Worm (Caenorhabditis elegans) whole organism, mixed stage, embryonic: Measurements from ENCODE around the gene let-2.

ENCODE experiments used
- nhr-12 ChIP-seq: fragments of 150-350 bp; optimal IDR thresholded peaks from 2 replicates; lab custom pipeline; 2014; ENCODE audit warnings: missing biosample characterization, missing genetic modification characterization
- unc-39 ChIP-seq: fragments of 150-350 bp; optimal IDR thresholded peaks from 2 replicates; lab custom pipeline; 2014; ENCODE audit warnings: missing biosample characterization, missing genetic modification characterization

DNA sequence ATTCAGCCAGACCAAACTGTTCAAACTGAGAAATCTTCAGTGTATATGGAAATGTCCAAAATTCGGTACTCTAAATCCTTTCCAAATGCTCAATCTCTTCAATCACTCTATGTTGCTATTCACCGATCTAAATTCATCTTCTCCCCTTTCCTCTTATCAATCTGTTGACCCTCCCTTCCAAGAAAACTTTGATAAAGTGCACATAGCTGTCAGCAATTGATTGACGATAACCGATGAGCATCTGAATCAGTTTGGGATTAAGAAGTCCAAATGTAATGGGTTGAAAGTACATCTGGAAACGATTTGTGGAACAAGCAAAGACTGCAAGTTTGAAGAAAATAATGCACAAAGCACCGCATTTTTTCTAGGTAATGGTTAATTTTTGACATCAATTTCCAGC, 833 bp upstream of the let-2 start:
- no peak for TF ChIP-seq nhr-12 (tag; lab: Kevin White, UChicago)
- TF ChIP-seq unc-39 (tag; lab: Kevin White, UChicago), result no peak
